Worm (Caenorhabditis elegans) whole organism, midembryonic: ENCODE measurements around the gene skr-13.

ENCODE experiments used
- T22C8.4 ChIP-seq: fragments of 200-800 bp; sonication (Bioruptor generic); IDR thresholded peaks from 2 replicates; pipeline ENCODE4 v1.3.6; 2022; ENCODE audit warnings: missing genetic modification characterization, missing compliant biosample characterization
- flt-1 ChIP-seq: fragments of 200-800 bp; sonication (Bioruptor generic); IDR thresholded peaks from 2 replicates; pipeline ENCODE4 v1.3.6; 2022; ENCODE audit warnings: missing genetic modification characterization, missing compliant biosample characterization

DNA sequence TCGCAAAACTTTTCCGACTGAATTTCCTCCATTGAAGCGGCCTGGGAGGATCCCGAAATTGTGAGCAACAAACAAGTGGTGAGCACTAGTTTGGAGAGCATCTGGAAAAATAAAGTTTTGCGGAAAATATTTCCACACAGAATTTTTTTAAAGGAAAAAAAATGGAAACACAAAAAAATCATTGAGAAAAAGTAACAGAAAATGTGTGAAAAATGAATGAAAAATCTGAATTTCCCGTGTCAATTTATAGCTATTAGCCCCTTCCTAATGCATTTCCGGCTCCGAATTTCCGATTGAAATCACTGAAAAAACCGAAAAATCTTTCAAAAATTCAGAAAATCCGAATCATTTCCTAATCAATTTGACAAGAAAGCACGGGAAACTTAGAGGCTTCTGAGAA lies 29.4 kb upstream of the skr-13 start, which contains the start of gene flp-17:
- TF ChIP-seq flt-1 (GFP tag; lab: Robert Waterston, UW), result no peak
- no peak for TF ChIP-seq T22C8.4 (GFP tag; lab: Robert Waterston, UW)
